Fruit fly (Drosophila melanogaster) whole organism, prepupa: ENCODE data around the gene CG10353.

Experiments used
- Blimp-1 ChIP-seq: fragments of 200-800 bp; sonication (Bioruptor generic); optimal IDR thresholded peaks from 3 replicates; lab custom pipeline; 2017; ENCODE audit warnings: missing biosample characterization, missing genetic modification characterization, mild to moderate bottlenecking, moderate library complexity, missing genetic modification reagents
- CG10631 ChIP-seq: fragments of 200-800 bp; sonication (Bioruptor generic); optimal IDR thresholded peaks from 2 replicates; lab custom pipeline; 2016; ENCODE audit warnings: missing biosample characterization, missing genetic modification characterization
- CG11294 ChIP-seq: fragments of 200-800 bp; sonication (Bioruptor generic); IDR thresholded peaks from 2 replicates; pipeline ENCODE4 v1.3.6; 2022; ENCODE audit warnings: missing biosample characterization, missing genetic modification characterization
- CG11902 ChIP-seq: fragments of 200-800 bp; sonication (Bioruptor generic); optimal IDR thresholded peaks from 3 replicates; lab custom pipeline; 2016; ENCODE audit warnings: missing biosample characterization, missing genetic modification characterization
- CG15336 ChIP-seq: fragments of 200-800 bp; sonication (Bioruptor generic); IDR thresholded peaks from 2 replicates; pipeline ENCODE4 v1.3.6; 2022; ENCODE audit warnings: missing biosample characterization, missing genetic modification characterization
- CG1621 ChIP-seq: fragments of 200-800 bp; sonication (Bioruptor generic); optimal IDR thresholded peaks from 3 replicates; lab custom pipeline; 2018; ENCODE audit warnings: missing biosample characterization, mild to moderate bottlenecking, missing genetic modification characterization
- CG16779 ChIP-seq: fragments of 200-800 bp; sonication (Bioruptor generic); optimal IDR thresholded peaks from 3 replicates; lab custom pipeline; 2017; ENCODE audit warnings: missing biosample characterization, mild to moderate bottlenecking, missing genetic modification characterization
- CG3032 ChIP-seq: fragments of 200-800 bp; optimal IDR thresholded peaks from 2 replicates; lab custom pipeline; 2019; ENCODE audit warnings: missing biosample characterization, mild to moderate bottlenecking, missing genetic modification characterization, moderate library complexity
- CG31627 ChIP-seq: fragments of 200-800 bp; sonication (Bioruptor generic); optimal IDR thresholded peaks from 3 replicates; lab custom pipeline; 2016; ENCODE audit warnings: missing biosample characterization, missing genetic modification characterization
- CG32006 ChIP-seq: fragments of 200-800 bp; sonication (Bioruptor generic); optimal IDR thresholded peaks from 3 replicates; lab custom pipeline; 2017; ENCODE audit warnings: missing biosample characterization, mild to moderate bottlenecking, missing genetic modification characterization
- CG34406 ChIP-seq: fragments of 200-800 bp; sonication (Bioruptor generic); optimal IDR thresholded peaks from 3 replicates; lab custom pipeline; 2016; ENCODE audit warnings: missing biosample characterization, missing genetic modification characterization
- CG4318 ChIP-seq: fragments of 200-800 bp; sonication (Bioruptor generic); optimal IDR thresholded peaks from 3 replicates; lab custom pipeline; 2017; ENCODE audit warnings: missing biosample characterization, mild to moderate bottlenecking, missing genetic modification characterization
- CG6163 ChIP-seq: fragments of 200-800 bp; sonication (Bioruptor generic); IDR thresholded peaks from 3 replicates; pipeline ENCODE4 v1.3.6; 2022; ENCODE audit warnings: missing biosample characterization, missing genetic modification characterization
- CG6276 ChIP-seq: fragments of 200-800 bp; sonication (Bioruptor generic); optimal IDR thresholded peaks from 2 replicates; lab custom pipeline; 2017; ENCODE audit warnings: missing biosample characterization, mild to moderate bottlenecking, missing genetic modification characterization
- CG6792 ChIP-seq: fragments of 200-800 bp; sonication (Bioruptor generic); optimal IDR thresholded peaks from 3 replicates; lab custom pipeline; 2016; ENCODE audit warnings: missing biosample characterization, missing genetic modification characterization
- CG6808 ChIP-seq: fragments of 200-800 bp; sonication (Bioruptor generic); optimal IDR thresholded peaks from 3 replicates; lab custom pipeline; 2017; ENCODE audit warnings: missing biosample characterization, missing genetic modification characterization, mild to moderate bottlenecking, moderate library complexity, missing genetic modification reagents
- CG6854 ChIP-seq: fragments of 200-800 bp; sonication (Bioruptor generic); optimal IDR thresholded peaks from 2 replicates; lab custom pipeline; 2017; ENCODE audit warnings: missing biosample characterization, mild to moderate bottlenecking, missing genetic modification characterization
- CG7368 ChIP-seq: fragments of 200-800 bp; sonication (Bioruptor generic); optimal IDR thresholded peaks from 3 replicates; lab custom pipeline; 2016; ENCODE audit warnings: missing biosample characterization, missing genetic modification characterization
- CG8119 ChIP-seq: fragments of 200-800 bp; sonication (Bioruptor generic); IDR thresholded peaks from 3 replicates; pipeline ENCODE4 v1.3.6; 2022; ENCODE audit warnings: missing biosample characterization, missing genetic modification characterization
- CG8632 ChIP-seq: fragments of 200-800 bp; sonication (Bioruptor generic); optimal IDR thresholded peaks from 3 replicates; lab custom pipeline; 2016; ENCODE audit warnings: missing biosample characterization, missing genetic modification characterization
- CG9139 ChIP-seq: fragments of 200-800 bp; sonication (Bioruptor generic); optimal IDR thresholded peaks from 3 replicates; lab custom pipeline; 2017; ENCODE audit warnings: missing biosample characterization, mild to moderate bottlenecking, missing genetic modification characterization
- Eip75B ChIP-seq: fragments of 200-800 bp; sonication (Bioruptor generic); optimal IDR thresholded peaks from 3 replicates; lab custom pipeline; 2016; ENCODE audit warnings: missing biosample characterization, missing genetic modification characterization
- Eip78C ChIP-seq: fragments of 200-800 bp; sonication (Bioruptor generic); peaks from one replicate; lab custom pipeline; 2016; ENCODE audit warnings: missing biosample characterization, missing genetic modification characterization
- Ets96B ChIP-seq: fragments of 200-800 bp; optimal IDR thresholded peaks from 2 replicates; lab custom pipeline; 2019; ENCODE audit warnings: missing biosample characterization, mild to moderate bottlenecking, missing genetic modification characterization, moderate library complexity
- Gug ChIP-seq: fragments of 200-800 bp; sonication (Bioruptor generic); IDR thresholded peaks from 2 replicates; pipeline ENCODE4 v1.3.6; 2022; ENCODE audit warnings: missing biosample characterization, missing genetic modification characterization
- Hr38 ChIP-seq: sonication (Bioruptor generic); optimal IDR thresholded peaks from 2 replicates; lab custom pipeline; 2016; ENCODE audit warnings: missing biosample characterization, missing genetic modification characterization
- Hr39 ChIP-seq: fragments of 200-800 bp; sonication (Bioruptor generic); optimal IDR thresholded peaks from 2 replicates; lab custom pipeline; 2016; ENCODE audit warnings: missing biosample characterization, missing genetic modification characterization
- Hr4 ChIP-seq: fragments of 200-800 bp; sonication (Bioruptor generic); optimal IDR thresholded peaks from 3 replicates; lab custom pipeline; 2016; ENCODE audit warnings: missing biosample characterization, missing genetic modification characterization
- Met ChIP-seq: fragments of 200-800 bp; sonication (Bioruptor generic); optimal IDR thresholded peaks from 3 replicates; lab custom pipeline; 2016; ENCODE audit warnings: missing biosample characterization, missing genetic modification characterization
- OdsH ChIP-seq: fragments of 200-800 bp; sonication (Bioruptor generic); optimal IDR thresholded peaks from 3 replicates; lab custom pipeline; 2016; ENCODE audit warnings: missing biosample characterization, missing genetic modification characterization
- Smox ChIP-seq: fragments of 200-800 bp; sonication (Bioruptor generic); optimal IDR thresholded peaks from 3 replicates; lab custom pipeline; 2016; ENCODE audit warnings: missing biosample characterization, missing genetic modification characterization
- Sox102F ChIP-seq: fragments of 200-800 bp; sonication (Bioruptor generic); optimal IDR thresholded peaks from 2 replicates; lab custom pipeline; 2016; ENCODE audit warnings: missing biosample characterization, mild to moderate bottlenecking, missing genetic modification characterization
- Sox14 ChIP-seq: fragments of 200-800 bp; sonication (Bioruptor generic); optimal IDR thresholded peaks from 3 replicates; lab custom pipeline; 2016; ENCODE audit warnings: missing biosample characterization, missing genetic modification characterization
- Sox15 ChIP-seq: fragments of 200-800 bp; sonication (Bioruptor generic); optimal IDR thresholded peaks from 3 replicates; lab custom pipeline; 2016; ENCODE audit warnings: missing biosample characterization, missing genetic modification characterization
- acj6 ChIP-seq: fragments of 200-800 bp; sonication (Bioruptor generic); optimal IDR thresholded peaks from 3 replicates; lab custom pipeline; 2016; ENCODE audit warnings: missing biosample characterization, missing genetic modification characterization
- cyc ChIP-seq: fragments of 200-800 bp; sonication (Bioruptor generic); optimal IDR thresholded peaks from 3 replicates; lab custom pipeline; 2016; ENCODE audit warnings: missing biosample characterization, missing genetic modification characterization
- dac ChIP-seq: fragments of 200-800 bp; sonication (Bioruptor generic); optimal IDR thresholded peaks from 2 replicates; lab custom pipeline; 2017; ENCODE audit warnings: missing biosample characterization, mild to moderate bottlenecking, missing genetic modification characterization
- dsx ChIP-seq: fragments of 200-800 bp; optimal IDR thresholded peaks from 3 replicates; lab custom pipeline; 2019; ENCODE audit warnings: missing biosample characterization, mild to moderate bottlenecking, missing genetic modification characterization, moderate library complexity; ENCODE audit not compliant: poor library complexity, severe bottlenecking
- eg ChIP-seq: fragments of 200-800 bp; sonication (Bioruptor generic); IDR thresholded peaks from 3 replicates; pipeline ENCODE4 v1.3.6; 2022; ENCODE audit warnings: missing biosample characterization, missing genetic modification characterization
- fd59A ChIP-seq: fragments of 200-800 bp; sonication (Bioruptor generic); optimal IDR thresholded peaks from 2 replicates; lab custom pipeline; 2017; ENCODE audit warnings: missing biosample characterization, mild to moderate bottlenecking, missing genetic modification characterization, missing genetic modification reagents
- fd85E ChIP-seq: fragments of 200-800 bp; sonication (Bioruptor generic); optimal IDR thresholded peaks from 3 replicates; lab custom pipeline; 2016; ENCODE audit warnings: missing biosample characterization, missing genetic modification characterization
- fkh ChIP-seq: fragments of 200-800 bp; sonication (Bioruptor generic); optimal IDR thresholded peaks from 3 replicates; lab custom pipeline; 2017; ENCODE audit warnings: missing biosample characterization, mild to moderate bottlenecking, missing genetic modification characterization, moderate library complexity
- lz ChIP-seq: fragments of 200-800 bp; sonication (Bioruptor generic); optimal IDR thresholded peaks from 3 replicates; lab custom pipeline; 2016; ENCODE audit warnings: missing biosample characterization, missing genetic modification characterization
- pdm3 ChIP-seq: fragments of 200-800 bp; sonication (Bioruptor generic); optimal IDR thresholded peaks from 3 replicates; lab custom pipeline; 2016; ENCODE audit warnings: missing biosample characterization, missing genetic modification characterization
- salr ChIP-seq, 2 experiments: fragments of 200-800 bp; sonication (Bioruptor generic); optimal IDR thresholded peaks; 3 replicates each; lab custom pipeline; 2016 to 2018; ENCODE audit warnings: missing biosample characterization in 2 of 2, missing genetic modification characterization in 2 of 2, mild to moderate bottlenecking in 1 of 2
- spab ChIP-seq: fragments of 200-800 bp; sonication (Bioruptor generic); optimal IDR thresholded peaks from 2 replicates; lab custom pipeline; 2017; ENCODE audit warnings: missing biosample characterization, mild to moderate bottlenecking, missing genetic modification characterization, missing genetic modification reagents
- svp ChIP-seq: fragments of 200-800 bp; sonication (Bioruptor generic); peaks from one replicate; lab custom pipeline; 2016; ENCODE audit warnings: missing biosample characterization, missing genetic modification characterization

CG10353 gene

dm6 chrX:11886976-11887375 lies at the start of gene CG10353, which contains the start of gene SelG (continued):
- no peak for TF ChIP-seq Hr4 (GFP tag; lab: Kevin White, UChicago)
- TF ChIP-seq, all 60 proteins: peak for 17

DNA sequence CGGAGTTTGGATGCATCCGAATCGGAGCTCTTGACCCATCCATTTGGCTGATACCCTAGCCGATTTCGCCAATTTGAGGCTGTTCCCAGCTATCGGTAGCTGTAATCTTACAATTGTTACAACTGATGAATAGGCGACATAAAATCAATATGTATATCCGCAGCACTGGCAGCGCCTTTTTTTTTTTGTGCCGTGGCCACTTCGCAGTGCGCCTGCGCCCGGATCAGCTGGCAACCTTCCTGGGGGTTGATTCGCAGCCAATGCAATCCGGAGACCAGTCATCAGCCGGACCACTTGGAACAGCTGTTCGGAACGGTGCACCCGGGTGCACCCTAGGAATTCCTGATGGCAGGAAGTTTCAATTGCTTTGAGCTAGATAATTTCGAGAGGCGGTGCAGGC lies 43.8 kb upstream of the CG10353 start, which contains the start of gene Pdzd8:
TSS of gene Pdzd8 (minus strand) at position 125 of the 400 bp plus-strand sequence.
- TF ChIP-seq CG32006 (GFP tag; lab: Kevin White, UChicago): no peak
- TF ChIP-seq CG4318: no peak
- no peak for TF ChIP-seq CG11294
- TF ChIP-seq Eip75B (GFP tag; lab: Kevin White, UChicago): no peak
- no peak for TF ChIP-seq CG6792 (GFP tag; lab: Kevin White, UChicago)
- no peak for TF ChIP-seq CG6808 (GFP tag; lab: Kevin White, UChicago)
- TF ChIP-seq CG15336 (GFP tag; lab: Robert Waterston, UW): no peak
- TF ChIP-seq CG16779 (tag; lab: Kevin White, UChicago): no peak
- TF ChIP-seq Hr39: no peak
- no peak for TF ChIP-seq fd85E (GFP tag; lab: Kevin White, UChicago)
- no peak for TF ChIP-seq CG10631 (GFP tag; lab: Kevin White, UChicago)
- no peak for TF ChIP-seq Sox14 (GFP tag; lab: Kevin White, UChicago)
- no peak for TF ChIP-seq CG3032
- TF ChIP-seq lz (GFP tag; lab: Kevin White, UChicago): no peak
- TF ChIP-seq spab: no peak
- TF ChIP-seq acj6: no peak
- TF ChIP-seq Hr38 (GFP tag; lab: Kevin White, UChicago): no peak
- TF ChIP-seq fkh: no peak
- no peak for TF ChIP-seq OdsH
- TF ChIP-seq, all 60 proteins: peak for 0

DNA sequence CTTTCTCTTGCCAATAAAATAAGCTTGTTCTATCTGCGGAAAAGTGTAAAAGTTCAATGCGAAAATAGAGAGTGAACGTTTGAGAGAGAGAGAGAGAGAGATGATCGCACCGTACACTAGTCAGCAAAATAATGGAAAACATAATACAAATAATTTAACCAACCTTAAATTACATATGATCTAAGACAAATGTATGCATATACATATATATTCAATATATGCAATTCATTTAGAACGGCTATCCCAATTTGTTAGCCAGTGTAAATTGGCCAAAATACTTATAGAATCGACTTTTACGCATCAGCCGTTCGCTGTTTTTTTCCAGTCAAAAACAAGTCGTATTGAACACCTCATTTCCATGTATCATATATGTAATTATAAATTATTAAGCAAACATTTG lies 38.3 kb upstream of the CG10353 start:
- TF ChIP-seq CG6276 (GFP tag; lab: Kevin White, UChicago) (peak; percentile 39), fd85E (GFP tag; lab: Kevin White, UChicago) (no peak), lz (GFP tag; lab: Kevin White, UChicago) (peak; percentile 62), CG6854 (GFP tag; lab: Kevin White, UChicago) (no peak), Gug (GFP tag; lab: Robert Waterston, UW) (peak; percentile 72), Sox102F (GFP tag; lab: Kevin White, UChicago) (peak; percentile 61), eg (GFP tag; lab: Robert Waterston, UW) (peak; percentile 85), CG8119 (GFP tag; lab: Robert Waterston, UW) (peak; percentile 73; the same call in 2 of the 3 replicates), CG6808 (GFP tag; lab: Kevin White, UChicago) (no peak), salr (GFP tag; optimal IDR thresholded peaks at IDR 0.05; lab: Kevin White, UChicago) (no peak), Eip78C (peak; percentile 92), fkh (no peak), cyc (GFP tag; lab: Kevin White, UChicago) (peak; percentile 75), dsx (GFP tag; lab: Kevin White, UChicago) (no peak), CG11902 (GFP tag; lab: Kevin White, UChicago) (peak; percentile 21), dac (GFP tag; lab: Kevin White, UChicago) (no peak), CG7368 (GFP tag; lab: Kevin White, UChicago) (peak; percentile 28), fd59A (GFP tag; lab: Kevin White, UChicago) (no peak), acj6 (peak; percentile 18), CG34406 (peak; percentile 45), svp (GFP tag; lab: Kevin White, UChicago) (peak; percentile 90), pdm3 (GFP tag; lab: Kevin White, UChicago) (peak; percentile 23), CG1621 (tag; lab: Kevin White, UChicago) (no peak), Ets96B (tag; lab: Kevin White, UChicago) (no peak), Smox (GFP tag; lab: Kevin White, UChicago) (peak; percentile 65), Sox15 (GFP tag; lab: Kevin White, UChicago) (no peak), Hr38 (GFP tag; lab: Kevin White, UChicago) (no peak), CG9139 (GFP tag; lab: Kevin White, UChicago) (no peak), Sox14 (GFP tag; lab: Kevin White, UChicago) (peak; percentile 30), spab (no peak), Eip75B (GFP tag; lab: Kevin White, UChicago) (no peak), CG4318 (no peak), Blimp-1 (GFP tag; lab: Kevin White, UChicago) (peak; percentile 14), OdsH (peak; percentile 34), CG8632 (GFP tag; lab: Kevin White, UChicago) (peak; percentile 47), CG32006 (GFP tag; lab: Kevin White, UChicago) (no peak), CG31627 (GFP tag; lab: Kevin White, UChicago) (peak; percentile 56), CG16779 (tag; lab: Kevin White, UChicago) (no peak), Met (GFP tag; lab: Kevin White, UChicago) (peak; percentile 72), CG6163 (GFP tag; lab: Robert Waterston, UW) (peak; percentile 93), CG3032 (no peak)
